Fruit fly (Drosophila melanogaster): ENCODE measurements around the gene whe.

whe gene

dm6 chrX:21366311-21366990 lies 36.1 kb downstream of the whe start:
- TF ChIP-seq GATAd (GFP tag; optimal IDR thresholded peaks at IDR 0.05) (no peak), lola (GFP tag; optimal IDR thresholded peaks at IDR 0.05) (no peak), sage (GFP tag; optimal IDR thresholded peaks at IDR 0.05) (peak; percentile 76), Hr78 (GFP tag; optimal IDR thresholded peaks at IDR 0.05) (no peak), sv (GFP tag; optimal IDR thresholded peaks at IDR 0.05) (peak; percentile 74), CrebA (GFP tag; optimal IDR thresholded peaks at IDR 0.05; ENCODE audit: borderline replicate concordance) (no peak), Rel (GFP tag; optimal IDR thresholded peaks at IDR 0.05) (peak; percentile 60), Rel (tag; optimal IDR thresholded peaks at IDR 0.05) (peak; percentile 70), rgr (GFP tag; optimal IDR thresholded peaks at IDR 0.05) (peak; percentile 89), Jra (GFP tag; optimal IDR thresholded peaks at IDR 0.05) (no peak), Hnf4 (GFP tag; optimal IDR thresholded peaks at IDR 0.05) (peak; percentile 57), br (GFP tag; optimal IDR thresholded peaks at IDR 0.05) (peak; percentile 56), N (GFP tag; optimal IDR thresholded peaks at IDR 0.05) (no peak), h (GFP tag; optimal IDR thresholded peaks at IDR 0.05) (peak; percentile 87), jim (GFP tag; optimal IDR thresholded peaks at IDR 0.05) (no peak), Vsx2 (GFP tag; optimal IDR thresholded peaks at IDR 0.05; ENCODE audit: partially characterized antibody) (no peak), Mio (GFP tag; optimal IDR thresholded peaks at IDR 0.05) (no peak), Myc (optimal IDR thresholded peaks at IDR 0.05) (no peak), dl (GFP tag; optimal IDR thresholded peaks at IDR 0.05; ENCODE audit: insufficient read depth in 1 of 2, partially characterized antibody in 2 of 2) (peak in 1 of 2 experiments; percentile 26), Abd-B (GFP tag; optimal IDR thresholded peaks at IDR 0.05) (no peak), woc (GFP tag; optimal IDR thresholded peaks at IDR 0.05) (peak; percentile 61), usp (GFP tag; optimal IDR thresholded peaks at IDR 0.05) (no peak), tai (GFP tag; optimal IDR thresholded peaks at IDR 0.05) (no peak), dsf (GFP tag; optimal IDR thresholded peaks at IDR 0.05; ENCODE audit: borderline replicate concordance) (no peak), ey (GFP tag; optimal IDR thresholded peaks at IDR 0.05) (peak; percentile 80), CG9705 (GFP tag; optimal IDR thresholded peaks at IDR 0.05) (peak; percentile 90), Hr83 (GFP tag; optimal IDR thresholded peaks at IDR 0.05; ENCODE audit: poor library complexity, severe bottlenecking) (peak; percentile 28), Sp1 (GFP tag; optimal IDR thresholded peaks at IDR 0.05) (peak; percentile 94), CG32264 (GFP tag; optimal IDR thresholded peaks at IDR 0.05) (peak; percentile 7), pan (optimal IDR thresholded peaks at IDR 0.05) (no peak), dmrt93B (GFP tag; optimal IDR thresholded peaks at IDR 0.05) (peak; percentile 89), Dfd (GFP tag; optimal IDR thresholded peaks at IDR 0.05) (no peak), psq (GFP tag; optimal IDR thresholded peaks at IDR 0.05) (peak; percentile 79), fru (GFP tag; optimal IDR thresholded peaks at IDR 0.05) (peak; percentile 80), HLH106 (tag; optimal IDR thresholded peaks at IDR 0.05) (peak; percentile 92), Dif (GFP tag; optimal IDR thresholded peaks at IDR 0.05; ENCODE audit: partially characterized antibody) (peak; percentile 52), brk (GFP tag; optimal IDR thresholded peaks at IDR 0.05) (no peak), foxo (GFP tag; optimal IDR thresholded peaks at IDR 0.05) (peak in 1 of 2 experiments; percentile 92), OdsH (GFP tag; optimal IDR thresholded peaks at IDR 0.05) (peak; percentile 87)

DNA sequence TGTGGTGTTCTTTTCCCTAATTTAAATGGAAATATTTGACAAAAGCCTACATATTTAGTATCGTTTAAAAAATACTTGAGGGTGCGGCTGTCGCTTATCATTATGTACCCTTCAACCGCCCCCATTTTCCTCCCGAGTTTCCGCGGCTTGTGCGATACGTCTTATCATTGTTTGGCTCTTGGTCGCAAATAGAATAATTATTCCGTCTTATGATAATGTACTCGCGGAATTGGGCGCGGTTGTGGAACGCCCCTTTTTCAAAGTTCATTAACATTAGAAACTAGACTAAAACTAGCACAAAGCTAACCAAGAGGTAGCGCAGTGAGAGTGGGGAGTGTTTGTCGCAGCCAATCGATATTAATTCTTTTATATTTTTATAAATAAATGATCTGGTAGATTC lies 37.2 kb downstream of the whe start:
- TF ChIP-seq Hr78 (GFP tag; optimal IDR thresholded peaks at IDR 0.05) (no peak), Dfd (GFP tag; optimal IDR thresholded peaks at IDR 0.05) (no peak), Sp1 (GFP tag; optimal IDR thresholded peaks at IDR 0.05) (peak; percentile 6), foxo (GFP tag; optimal IDR thresholded peaks at IDR 0.05) (no peak)

dm6 chrX:21362878-21363277 lies 39.7 kb downstream of the whe start, which contains the start of the genes bbx and waw:
Gene bbx (plus strand): TSS chrX:21363028.
Gene waw (plus strand): TSS chrX:21363028.
- TF ChIP-seq lola (GFP tag; optimal IDR thresholded peaks at IDR 0.05) (no peak), Vsx2 (GFP tag; optimal IDR thresholded peaks at IDR 0.05; ENCODE audit: partially characterized antibody) (no peak), Hr78 (GFP tag; optimal IDR thresholded peaks at IDR 0.05) (no peak), Mio (GFP tag; optimal IDR thresholded peaks at IDR 0.05) (no peak), Dif (GFP tag; optimal IDR thresholded peaks at IDR 0.05; ENCODE audit: partially characterized antibody) (no peak), jim (GFP tag; optimal IDR thresholded peaks at IDR 0.05) (no peak), Jra (GFP tag; optimal IDR thresholded peaks at IDR 0.05) (no peak), sage (GFP tag; optimal IDR thresholded peaks at IDR 0.05) (no peak), Hr83 (GFP tag; optimal IDR thresholded peaks at IDR 0.05; ENCODE audit: poor library complexity, severe bottlenecking) (no peak), CG9705 (GFP tag; optimal IDR thresholded peaks at IDR 0.05) (no peak), dl (GFP tag; optimal IDR thresholded peaks at IDR 0.05; ENCODE audit: insufficient read depth in 1 of 2, partially characterized antibody in 2 of 2) (no peak), fru (GFP tag; optimal IDR thresholded peaks at IDR 0.05) (no peak), br (GFP tag; optimal IDR thresholded peaks at IDR 0.05) (no peak), N (GFP tag; optimal IDR thresholded peaks at IDR 0.05) (no peak), Hnf4 (GFP tag; optimal IDR thresholded peaks at IDR 0.05) (no peak), Rel (GFP tag; optimal IDR thresholded peaks at IDR 0.05) (no peak), Rel (tag; optimal IDR thresholded peaks at IDR 0.05) (no peak), foxo (GFP tag; optimal IDR thresholded peaks at IDR 0.05) (peak in 1 of 2 experiments; percentile 33), sv (GFP tag; optimal IDR thresholded peaks at IDR 0.05) (no peak), psq (GFP tag; optimal IDR thresholded peaks at IDR 0.05) (no peak), woc (GFP tag; optimal IDR thresholded peaks at IDR 0.05) (no peak), tai (GFP tag; optimal IDR thresholded peaks at IDR 0.05) (no peak), HLH106 (tag; optimal IDR thresholded peaks at IDR 0.05) (peak; percentile 2), usp (GFP tag; optimal IDR thresholded peaks at IDR 0.05) (no peak), OdsH (GFP tag; optimal IDR thresholded peaks at IDR 0.05) (no peak), GATAd (GFP tag; optimal IDR thresholded peaks at IDR 0.05) (no peak), Sp1 (GFP tag; optimal IDR thresholded peaks at IDR 0.05) (peak; percentile 12), Abd-B (GFP tag; optimal IDR thresholded peaks at IDR 0.05) (no peak), CG32264 (GFP tag; optimal IDR thresholded peaks at IDR 0.05) (no peak), h (GFP tag; optimal IDR thresholded peaks at IDR 0.05) (peak; percentile 4), CrebA (GFP tag; optimal IDR thresholded peaks at IDR 0.05; ENCODE audit: borderline replicate concordance) (no peak), dmrt93B (GFP tag; optimal IDR thresholded peaks at IDR 0.05) (no peak), pan (optimal IDR thresholded peaks at IDR 0.05) (no peak), Myc (optimal IDR thresholded peaks at IDR 0.05) (peak; percentile 34), brk (GFP tag; optimal IDR thresholded peaks at IDR 0.05) (no peak), rgr (GFP tag; optimal IDR thresholded peaks at IDR 0.05) (peak; percentile 51), Dfd (GFP tag; optimal IDR thresholded peaks at IDR 0.05) (no peak)
